Worm (Caenorhabditis elegans) whole organism, L4/young adult: ENCODE data around the gene chil-23.

Experiments used
- W03F9.2 ChIP-seq: fragments of 150-350 bp; optimal IDR thresholded peaks from 2 replicates; lab custom pipeline; 2014; ENCODE audit warnings: missing biosample characterization, missing genetic modification characterization
- dao-5 ChIP-seq: sonication (generic microtip); optimal IDR thresholded peaks from 2 replicates; lab custom pipeline; 2016; ENCODE audit warnings: missing genotype, missing genetic modification characterization, moderate library complexity, missing compliant biosample characterization
- him-1 ChIP-seq: sonication (generic microtip); optimal IDR thresholded peaks from 2 replicates; lab custom pipeline; 2016; ENCODE audit warnings: missing genotype, missing genetic modification reagents, missing genetic modification characterization, missing compliant biosample characterization

- TF ChIP-seq him-1 (no peak), dao-5 (tag; lab: Kevin White, UChicago) (no peak), W03F9.2 (tag; lab: Kevin White, UChicago) (no peak)
These were observed 26.6 kb downstream of the chil-23 start, which contains the start of gene chil-16 for ce11 chrII:9441838-9442237.
